Worm (Caenorhabditis elegans) whole organism, young adult: Measurements from ENCODE around the gene T06E4.21.

Source experiments
- F49E8.2 ChIP-seq: sonication (generic microtip); optimal IDR thresholded peaks from 3 replicates; lab custom pipeline; 2017; ENCODE audit warnings: missing genetic modification characterization, mild to moderate bottlenecking, missing compliant biosample characterization, antibody characterized with exemption, moderate library complexity; ENCODE audit not compliant: insufficient read depth
- Y56A3A.18 ChIP-seq: fragments of 200-800 bp; sonication (Bioruptor generic); IDR thresholded peaks from 2 replicates; pipeline ENCODE4 v1.3.6; 2022; ENCODE audit warnings: missing genetic modification reagents, missing genetic modification characterization, missing compliant biosample characterization
- ama-1 ChIP-seq, 3 experiments: fragments of 150-350 bp in 1 of 3; sonication (generic microtip) in 2 of 3; optimal IDR thresholded peaks; 2 replicates each; lab custom pipeline; 2014 to 2018; ENCODE audit warnings: missing biosample characterization in 2 of 3, missing genetic modification characterization in 2 of 3, missing genetic modification reagents in 2 of 3
- atf-7 ChIP-seq: sonication (generic microtip); optimal IDR thresholded peaks from 2 replicates; lab custom pipeline; 2017; ENCODE audit warnings: mild to moderate bottlenecking, missing genetic modification characterization, missing compliant biosample characterization
- ceh-91 ChIP-seq: fragments of 200-800 bp; sonication (Bioruptor generic); IDR thresholded peaks from 2 replicates; pipeline ENCODE4 v1.3.6; 2022; ENCODE audit warnings: missing genetic modification reagents, missing genetic modification characterization, missing compliant biosample characterization
- ekl-4 ChIP-seq: fragments of 200-800 bp; sonication (Bioruptor generic); IDR thresholded peaks from 2 replicates; pipeline ENCODE4 v1.3.6; 2022; ENCODE audit warnings: missing genetic modification reagents, missing genetic modification characterization, missing compliant biosample characterization
- lin-40 ChIP-seq: sonication (generic microtip); optimal IDR thresholded peaks from 2 replicates; lab custom pipeline; 2016; ENCODE audit warnings: missing genetic modification characterization, mild to moderate bottlenecking, missing compliant biosample characterization, missing genotype, missing genetic modification reagents
- lin-54 ChIP-seq: fragments of 200-800 bp; sonication (Bioruptor generic); optimal IDR thresholded peaks from 2 replicates; lab custom pipeline; 2018; ENCODE audit warnings: mild to moderate bottlenecking, missing genetic modification characterization, missing compliant biosample characterization
- madf-10 ChIP-seq: sonication (generic microtip); optimal IDR thresholded peaks from 2 replicates; lab custom pipeline; 2016; ENCODE audit warnings: mild to moderate bottlenecking, missing genetic modification characterization, missing compliant biosample characterization
- mes-4 ChIP-seq: sonication (generic microtip); optimal IDR thresholded peaks from 2 replicates; lab custom pipeline; 2016; ENCODE audit warnings: missing genotype, missing genetic modification characterization, missing compliant biosample characterization
- nhr-90 ChIP-seq: sonication (generic microtip); optimal IDR thresholded peaks from 2 replicates; lab custom pipeline; 2016; ENCODE audit warnings: missing genotype, mild to moderate bottlenecking, missing genetic modification characterization, missing compliant biosample characterization
- unc-62 ChIP-seq: fragments of 150-350 bp; optimal IDR thresholded peaks from 2 replicates; lab custom pipeline; 2014; ENCODE audit warnings: missing biosample characterization, missing genetic modification reagents, missing genetic modification characterization

DNA sequence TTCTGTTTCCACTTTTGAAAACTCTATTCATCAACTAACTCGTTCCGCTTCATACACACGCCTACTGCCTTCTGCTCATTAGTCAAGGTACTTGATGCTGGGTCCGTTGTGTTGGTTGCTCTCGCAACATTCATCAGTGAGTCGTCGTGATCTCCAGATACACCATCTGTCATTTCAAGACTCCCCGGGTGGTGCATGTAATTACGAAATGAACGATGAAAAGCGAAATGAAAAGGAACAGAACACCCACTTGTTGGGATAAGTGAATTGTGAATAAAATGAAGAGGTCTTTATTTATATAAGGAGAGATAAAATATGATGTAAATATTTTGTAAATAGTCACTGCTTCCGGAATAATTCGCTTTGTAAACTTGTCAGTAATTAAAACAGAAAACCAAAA lies 12.6 kb downstream of the T06E4.21 start:
- TF ChIP-seq unc-62 (GFP tag; lab: Kevin White, UChicago) (no peak), ceh-91 (GFP tag; lab: Robert Waterston, UW) (no peak), madf-10 (tag; lab: Kevin White, UChicago) (no peak), atf-7 (no peak), mes-4 (tag; lab: Kevin White, UChicago) (no peak), Y56A3A.18 (GFP tag; lab: Robert Waterston, UW) (no peak), lin-54 (no peak), nhr-90 (tag; lab: Kevin White, UChicago) (no peak), lin-40 (tag; lab: Kevin White, UChicago) (no peak), F49E8.2 (tag; lab: Kevin White, UChicago) (no peak), ama-1 (optimal IDR thresholded peaks at IDR 0.05; lab: Kevin White, UChicago) (no peak), ama-1 (GFP tag; optimal IDR thresholded peaks at IDR 0.05; lab: Kevin White, UChicago) (no peak), ekl-4 (GFP tag; lab: Robert Waterston, UW) (no peak)
